Fruit fly (Drosophila melanogaster): Measurements from ENCODE around the gene CG31816.

DNA sequence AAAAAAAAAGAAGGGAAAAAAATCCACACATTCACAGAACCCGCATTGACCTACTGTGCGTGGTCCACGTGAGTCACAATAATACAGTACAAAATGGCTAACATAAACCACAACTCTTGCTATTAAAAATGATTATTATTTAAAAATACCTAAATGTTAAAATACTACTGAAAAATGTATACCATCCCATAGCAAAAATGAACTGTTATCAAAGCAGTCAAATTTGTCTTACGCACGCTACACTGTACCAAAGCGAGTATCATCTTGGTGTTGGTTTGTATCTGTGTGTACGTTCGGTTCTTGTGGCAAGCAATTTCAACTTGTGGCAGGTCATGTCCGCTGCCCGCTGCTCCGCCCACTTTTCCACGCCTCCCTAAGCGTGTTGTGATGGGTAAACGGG lies 41.9 kb upstream of the CG31816 start:
- TF ChIP-seq gl (tag; optimal IDR thresholded peaks at IDR 0.05): peak; percentile 66
- peak; percentile 79 for TF ChIP-seq Pif1B (GFP tag; optimal IDR thresholded peaks at IDR 0.05)
- peak; percentile 87 for TF ChIP-seq fd96Ca (GFP tag; IDR thresholded peaks at IDR 0.05)
- TF ChIP-seq CG34367 (tag; optimal IDR thresholded peaks at IDR 0.05): peak; percentile 79
- peak; percentile 66 for TF ChIP-seq CG17806 (tag; optimal IDR thresholded peaks at IDR 0.05)
- TF ChIP-seq CG9948 (tag; optimal IDR thresholded peaks at IDR 0.05): peak; percentile 81
- peak; percentile 92 for TF ChIP-seq CG32121 (GFP tag; IDR thresholded peaks at IDR 0.05)
- peak; percentile 92 for TF ChIP-seq CG4496 (GFP tag; IDR thresholded peaks at IDR 0.05)
- peak; percentile 73 for TF ChIP-seq CG13204 (GFP tag; optimal IDR thresholded peaks at IDR 0.05)
- TF ChIP-seq Ets98B (GFP tag; IDR thresholded peaks at IDR 0.05): peak; percentile 91
